Worm (Caenorhabditis elegans): ENCODE data around the gene F47E1.1.

- no peak for TF ChIP-seq tbx-37 (GFP tag; conservative IDR thresholded peaks at IDR 0.05)
- no peak for TF ChIP-seq flt-1 (GFP tag; IDR thresholded peaks at IDR 0.05)
Observed at ce11 chrX:9067230-9067822, 9.7 kb upstream of the F47E1.1 start.

All from whole organism, early embryonic.